Worm (Caenorhabditis elegans): ENCODE data around the gene C28A5.1.
A peak's percentile ranks its signal among the peaks of the same experiment; 100 is the strongest.

The C28A5.1 gene

ce11 chrIII:4476806-4477205 lies 42.7 kb upstream of the C28A5.1 start (continued):
- TF ChIP-seq madf-3 (GFP tag; IDR thresholded peaks at IDR 0.05) (no peak; the same call in 1 of the 2 replicates), madf-10 (tag; optimal IDR thresholded peaks at IDR 0.05) (no peak), aptf-2 (GFP tag; conservative IDR thresholded peaks at IDR 0.05) (no peak), nhr-27 (tag; optimal IDR thresholded peaks at IDR 0.05) (no peak), aptf-3 (GFP tag; IDR thresholded peaks at IDR 0.05) (no peak), dpff-1 (tag; optimal IDR thresholded peaks at IDR 0.05) (no peak), snpc-1.3 (tag; optimal IDR thresholded peaks at IDR 0.05; ENCODE audit: insufficient read depth) (no peak), B0261.1 (tag; optimal IDR thresholded peaks at IDR 0.05) (no peak), T07F8.4 (tag; optimal IDR thresholded peaks at IDR 0.05) (no peak), mes-4 (tag; optimal IDR thresholded peaks at IDR 0.05) (no peak), ZK185.1 (tag; optimal IDR thresholded peaks at IDR 0.05; ENCODE audit: poor library complexity, severe bottlenecking) (no peak), somi-1 (GFP tag; optimal IDR thresholded peaks at IDR 0.05) (no peak), T26A5.8 (tag; optimal IDR thresholded peaks at IDR 0.05) (no peak), snpc-1.1 (tag; optimal IDR thresholded peaks at IDR 0.05; ENCODE audit: insufficient read depth) (no peak), F39B2.1 (GFP tag; IDR thresholded peaks at IDR 0.05) (no peak), sea-2 (GFP tag; IDR thresholded peaks at IDR 0.05) (no peak), dox-1 (GFP tag; IDR thresholded peaks at IDR 0.05) (no peak), ccch-3 (GFP tag; optimal IDR thresholded peaks at IDR 0.05) (no peak), tlf-1 (GFP tag; optimal IDR thresholded peaks at IDR 0.05) (peak; percentile 35), cebp-1 (GFP tag; IDR thresholded peaks at IDR 0.05) (no peak), cebp-1 (tag; optimal IDR thresholded peaks at IDR 0.05) (no peak), nfyb-1 (GFP tag; IDR thresholded peaks at IDR 0.05) (0 out of 2 replicates have a peak, but pooled peaks have one; percentile 38), ekl-4 (GFP tag; IDR thresholded peaks at IDR 0.05) (peak; percentile 83), attf-6 (GFP tag; IDR thresholded peaks at IDR 0.05) (peak; percentile 77), dpl-1 (GFP tag; optimal IDR thresholded peaks at IDR 0.05) (no peak), him-1 (tag; optimal IDR thresholded peaks at IDR 0.05) (no peak), ama-1 (optimal IDR thresholded peaks at IDR 0.05) (no peak), ama-1 (GFP tag; optimal IDR thresholded peaks at IDR 0.05) (peak in 1 of 2 experiments; percentile 78), attf-5 (GFP tag; optimal IDR thresholded peaks at IDR 0.05) (peak; percentile 23), ztf-26 (tag; optimal IDR thresholded peaks at IDR 0.05) (no peak), lir-1 (GFP tag; conservative IDR thresholded peaks at IDR 0.05) (no peak), mcd-1 (GFP tag; IDR thresholded peaks at IDR 0.05) (no peak), pha-4 (tag; optimal IDR thresholded peaks at IDR 0.05) (no peak), ceh-79 (tag; optimal IDR thresholded peaks at IDR 0.05) (no peak), K11D2.4 (GFP tag; IDR thresholded peaks at IDR 0.05) (no peak), cebp-2 (GFP tag; IDR thresholded peaks at IDR 0.05) (no peak), F55B11.4 (tag; optimal IDR thresholded peaks at IDR 0.05; ENCODE audit: borderline replicate concordance, insufficient read depth) (no peak), lin-26 (GFP tag; IDR thresholded peaks at IDR 0.05) (peak; percentile 67; the same call in 1 of the 2 replicates), fkh-3 (tag; optimal IDR thresholded peaks at IDR 0.05) (no peak), sptf-2 (GFP tag; optimal IDR thresholded peaks at IDR 0.05) (no peak), tbx-9 (tag; optimal IDR thresholded peaks at IDR 0.05; ENCODE audit: borderline replicate concordance) (no peak), Y95B8A.8 (GFP tag; IDR thresholded peaks at IDR 0.05) (peak; percentile 32; the same call in 1 of the 2 replicates), rcor-1 (GFP tag; IDR thresholded peaks at IDR 0.05) (peak; percentile 57), B0035.1 (tag; optimal IDR thresholded peaks at IDR 0.05) (no peak), lin-35 (GFP tag; optimal IDR thresholded peaks at IDR 0.05) (no peak), attf-3 (GFP tag; conservative IDR thresholded peaks at IDR 0.05) (no peak), nhr-120 (GFP tag; IDR thresholded peaks at IDR 0.05) (no peak), bed-1 (GFP tag; IDR thresholded peaks at IDR 0.05) (0 out of 2 replicates have a peak, but pooled peaks have one; percentile 35), C17E4.6 (GFP tag; IDR thresholded peaks at IDR 0.05) (peak; percentile 41; the same call in 1 of the 2 replicates), F10E7.11 (tag; optimal IDR thresholded peaks at IDR 0.05) (no peak)
